Worm (Caenorhabditis elegans): ENCODE results near the gene eat-4.

ce11 chrIII:9114649-9115048 is 22.0 kb upstream of the eat-4 start, which contains the start of gene ZK512.1:
- TF ChIP-seq sem-4 (tag; optimal IDR thresholded peaks at IDR 0.05), result no peak
- TF ChIP-seq zag-1 (tag; optimal IDR thresholded peaks at IDR 0.05), result no peak
- TF ChIP-seq nhr-25 (tag; optimal IDR thresholded peaks at IDR 0.05), result no peak
- TF ChIP-seq nhr-23 (tag; optimal IDR thresholded peaks at IDR 0.05), result no peak

All from whole organism, L2 larva.